Worm (Caenorhabditis elegans) whole organism, L1 larva: ENCODE data around the gene rskd-1.

Source experiments
- ama-1 ChIP-seq: fragments of 150-350 bp; optimal IDR thresholded peaks from 2 replicates; lab custom pipeline; 2014
- ceh-8 ChIP-seq: fragments of 200-800 bp; sonication (Bioruptor generic); optimal IDR thresholded peaks from 2 replicates; lab custom pipeline; 2018; ENCODE audit warnings: mild to moderate bottlenecking, missing genetic modification characterization, moderate library complexity, missing compliant biosample characterization
- egl-13 ChIP-seq: sonication (generic microtip); optimal IDR thresholded peaks from 2 replicates; lab custom pipeline; 2016; ENCODE audit warnings: missing genotype, missing genetic modification reagents, missing genetic modification characterization, missing compliant biosample characterization
- ets-5 ChIP-seq: fragments of 200-800 bp; sonication (Bioruptor generic); IDR thresholded peaks from 2 replicates; pipeline ENCODE4 v1.3.6; 2022; ENCODE audit warnings: missing genetic modification characterization, missing compliant biosample characterization
- grh-1 ChIP-seq: fragments of 200-800 bp; sonication (Bioruptor generic); IDR thresholded peaks from 2 replicates; pipeline ENCODE4 v1.3.6; 2022; ENCODE audit warnings: missing genetic modification reagents, missing genetic modification characterization, missing compliant biosample characterization
- lsy-2 ChIP-seq, 2 experiments: fragments of 150-350 bp; optimal IDR thresholded peaks; 2 replicates each; lab custom pipeline; 2014; ENCODE audit warnings: missing biosample characterization in 2 of 2, missing genetic modification characterization in 2 of 2
- nhr-237 ChIP-seq: fragments of 150-350 bp; optimal IDR thresholded peaks from 2 replicates; lab custom pipeline; 2014; ENCODE audit warnings: missing biosample characterization, missing genetic modification characterization
- nhr-90 ChIP-seq: sonication (generic microtip); optimal IDR thresholded peaks from 2 replicates; lab custom pipeline; 2016; ENCODE audit warnings: mild to moderate bottlenecking, missing genetic modification characterization, missing compliant biosample characterization; ENCODE audit not compliant: poor library complexity
- sptf-1 ChIP-seq: fragments of 150-350 bp; optimal IDR thresholded peaks from 2 replicates; lab custom pipeline; 2014; ENCODE audit warnings: missing biosample characterization, missing genetic modification characterization
- unc-130 ChIP-seq: fragments of 150-350 bp; optimal IDR thresholded peaks from 2 replicates; lab custom pipeline; 2017; ENCODE audit warnings: missing biosample characterization, missing genetic modification characterization, inconsistent platforms
- unc-62 ChIP-seq: fragments of 150-350 bp; optimal IDR thresholded peaks from 2 replicates; lab custom pipeline; 2014; ENCODE audit warnings: missing biosample characterization, missing genetic modification reagents, missing genetic modification characterization

DNA sequence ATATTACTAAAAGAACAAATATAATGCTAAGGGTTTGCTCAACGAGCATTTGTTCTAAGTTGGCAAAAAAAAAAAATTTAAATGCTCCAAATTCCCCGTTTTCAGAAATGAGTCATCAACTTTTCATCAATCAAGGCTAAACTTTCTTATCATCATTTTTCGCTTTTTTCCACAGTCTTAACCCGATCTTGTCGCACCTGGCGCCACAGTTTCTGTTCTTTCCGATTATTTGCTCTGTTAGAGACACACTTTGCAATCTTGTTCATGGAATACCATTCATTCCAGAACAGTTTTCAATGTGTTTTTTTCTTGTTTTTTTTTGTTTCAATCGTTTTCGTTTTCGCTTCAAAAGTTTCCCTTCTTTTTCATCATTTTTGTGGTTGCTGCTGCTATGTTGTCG is 9.8 kb upstream of the rskd-1 start:
- TF ChIP-seq lsy-2 (tag; optimal IDR thresholded peaks at IDR 0.05; lab: Kevin White, UChicago), result no peak
- TF ChIP-seq sptf-1 (tag; lab: Kevin White, UChicago), result no peak
- no peak for TF ChIP-seq nhr-90 (tag; lab: Kevin White, UChicago)
- no peak for TF ChIP-seq unc-130
- no peak for TF ChIP-seq ceh-8
- TF ChIP-seq ama-1 (lab: Kevin White, UChicago), result no peak
- TF ChIP-seq unc-62 (GFP tag; lab: Kevin White, UChicago), result no peak
- no peak for TF ChIP-seq nhr-237 (tag; lab: Kevin White, UChicago)
- no peak for TF ChIP-seq grh-1
- no peak for TF ChIP-seq egl-13 (tag; lab: Kevin White, UChicago)
- no peak for TF ChIP-seq ets-5 (GFP tag; lab: Robert Waterston, UW)
